Worm (Caenorhabditis elegans) whole organism, L1 larva: ENCODE measurements around the gene rhi-1.

Experiments
- Y116A8C.19 ChIP-seq: sonication (generic microtip); optimal IDR thresholded peaks from 2 replicates; lab custom pipeline; 2016; ENCODE audit warnings: missing compliant biosample characterization, missing genetic modification characterization, borderline replicate concordance
- aly-2 ChIP-seq: fragments of 150-350 bp; optimal IDR thresholded peaks from 2 replicates; lab custom pipeline; 2014; ENCODE audit warnings: missing biosample characterization, missing genetic modification characterization
- blmp-1 ChIP-seq: fragments of 150-350 bp; optimal IDR thresholded peaks from 2 replicates; lab custom pipeline; 2014; ENCODE audit warnings: missing biosample characterization, missing genetic modification characterization
- ceh-63 ChIP-seq: fragments of 200-800 bp; sonication (Bioruptor generic); optimal IDR thresholded peaks from 2 replicates; lab custom pipeline; 2018; ENCODE audit warnings: mild to moderate bottlenecking, missing genetic modification characterization, missing compliant biosample characterization
- ceh-90 ChIP-seq: sonication (generic microtip); optimal IDR thresholded peaks from 2 replicates; lab custom pipeline; 2016; ENCODE audit warnings: missing genetic modification characterization, missing compliant biosample characterization
- ces-1 ChIP-seq: fragments of 150-350 bp; optimal IDR thresholded peaks from 2 replicates; lab custom pipeline; 2014; ENCODE audit warnings: missing biosample characterization, missing genetic modification reagents, missing genetic modification characterization
- dsc-1 ChIP-seq: sonication (generic microtip); optimal IDR thresholded peaks from 2 replicates; lab custom pipeline; 2016; ENCODE audit warnings: mild to moderate bottlenecking, missing genetic modification characterization, missing compliant biosample characterization
- efl-1 ChIP-seq, 4 experiments: fragments of 150-350 bp; optimal IDR thresholded peaks in 3 of 4; peaks in 1 of 4; 1 replicate in 1 of 4; 2 replicates in 3 of 4; lab custom pipeline; 2014; ENCODE audit warnings: missing biosample characterization in 2 of 4, missing genetic modification characterization in 2 of 4, missing genetic modification reagents in 2 of 4
- efl-3 ChIP-seq: fragments of 200-800 bp; sonication (Bioruptor generic); optimal IDR thresholded peaks from 2 replicates; lab custom pipeline; 2018; ENCODE audit warnings: mild to moderate bottlenecking, missing genetic modification characterization, missing compliant biosample characterization
- egl-27 ChIP-seq, 2 experiments: fragments of 150-350 bp in 1 of 2; sonication (generic microtip); optimal IDR thresholded peaks; 3 replicates each; lab custom pipeline; 2017 to 2018; ENCODE audit warnings: missing biosample characterization in 2 of 2, missing genetic modification characterization in 2 of 2, missing genetic modification reagents in 2 of 2
- elt-2 ChIP-seq: sonication (generic microtip); optimal IDR thresholded peaks from 2 replicates; lab custom pipeline; 2016; ENCODE audit warnings: missing genetic modification characterization, mild to moderate bottlenecking, inconsistent platforms, missing compliant biosample characterization, missing genetic modification reagents
- elt-3 ChIP-seq, 6 experiments: fragments of 150-350 bp in 1 of 6; sonication (generic microtip); optimal IDR thresholded peaks; 2 replicates each; lab custom pipeline; 2017 to 2018; ENCODE audit warnings: missing biosample characterization in 6 of 6, missing genetic modification characterization in 6 of 6, inconsistent platforms in 1 of 6
- fkh-10 ChIP-seq: sonication (generic microtip); optimal IDR thresholded peaks from 2 replicates; lab custom pipeline; 2017; ENCODE audit warnings: missing biosample characterization, missing genetic modification reagents, missing genetic modification characterization
- fkh-4 ChIP-seq: sonication (generic microtip); optimal IDR thresholded peaks from 2 replicates; lab custom pipeline; 2016; ENCODE audit warnings: missing compliant biosample characterization, missing genetic modification characterization, borderline replicate concordance
- grh-1 ChIP-seq: fragments of 200-800 bp; sonication (Bioruptor generic); IDR thresholded peaks from 2 replicates; pipeline ENCODE4 v1.3.6; 2022; ENCODE audit warnings: missing genetic modification reagents, missing genetic modification characterization, missing compliant biosample characterization
- lin-14 ChIP-seq: fragments of 200-800 bp; sonication (Bioruptor generic); optimal IDR thresholded peaks from 2 replicates; lab custom pipeline; 2018; ENCODE audit warnings: mild to moderate bottlenecking, missing genetic modification characterization, moderate library complexity, missing compliant biosample characterization
- lin-35 ChIP-seq, 2 experiments: fragments of 150-350 bp; optimal IDR thresholded peaks; 2 replicates each; lab custom pipeline; 2014; ENCODE audit warnings: missing biosample characterization in 2 of 2, missing genetic modification characterization in 2 of 2, missing genetic modification reagents in 2 of 2
- lir-3 ChIP-seq: sonication (generic microtip); optimal IDR thresholded peaks from 2 replicates; lab custom pipeline; 2016; ENCODE audit warnings: mild to moderate bottlenecking, missing genetic modification characterization, moderate library complexity, missing compliant biosample characterization; ENCODE audit not compliant: poor library complexity
- mdl-1 ChIP-seq, 2 experiments: fragments of 150-350 bp; optimal IDR thresholded peaks; 2 replicates each; lab custom pipeline; 2014 to 2017; ENCODE audit warnings: missing biosample characterization in 2 of 2, missing genetic modification characterization in 2 of 2, inconsistent platforms in 1 of 2
- mep-1 ChIP-seq: fragments of 150-350 bp; optimal IDR thresholded peaks from 2 replicates; lab custom pipeline; 2014; ENCODE audit warnings: missing biosample characterization, missing genetic modification characterization
- nhr-20 ChIP-seq: sonication (generic microtip); optimal IDR thresholded peaks from 2 replicates; lab custom pipeline; 2016; ENCODE audit warnings: mild to moderate bottlenecking, missing genetic modification characterization, missing compliant biosample characterization
- nhr-28 ChIP-seq: fragments of 150-350 bp; optimal IDR thresholded peaks from 2 replicates; lab custom pipeline; 2014; ENCODE audit warnings: missing biosample characterization, missing genetic modification characterization
- nhr-71 ChIP-seq: sonication (generic microtip); optimal IDR thresholded peaks from 2 replicates; lab custom pipeline; 2016; ENCODE audit warnings: mild to moderate bottlenecking, missing genetic modification characterization, moderate library complexity, missing compliant biosample characterization
- nhr-76 ChIP-seq: sonication (generic microtip); optimal IDR thresholded peaks from 2 replicates; lab custom pipeline; 2017; ENCODE audit warnings: missing biosample characterization, missing genetic modification characterization
- nhr-77 ChIP-seq: fragments of 150-350 bp; optimal IDR thresholded peaks from 2 replicates; lab custom pipeline; 2014; ENCODE audit warnings: missing biosample characterization, missing genetic modification characterization
- nhr-84 ChIP-seq: sonication (generic microtip); optimal IDR thresholded peaks from 2 replicates; lab custom pipeline; 2017; ENCODE audit warnings: missing biosample characterization, missing genetic modification characterization
- nhr-85 ChIP-seq: sonication (generic microtip); peaks from one replicate; lab custom pipeline; 2016; ENCODE audit warnings: missing genetic modification characterization, inconsistent platforms, missing compliant biosample characterization
- nhr-90 ChIP-seq: sonication (generic microtip); optimal IDR thresholded peaks from 2 replicates; lab custom pipeline; 2016; ENCODE audit warnings: mild to moderate bottlenecking, missing genetic modification characterization, missing compliant biosample characterization; ENCODE audit not compliant: poor library complexity
- pag-3 ChIP-seq: sonication (generic microtip); optimal IDR thresholded peaks from 2 replicates; lab custom pipeline; 2017; ENCODE audit warnings: missing genetic modification characterization, mild to moderate bottlenecking, missing compliant biosample characterization, antibody characterized with exemption, borderline replicate concordance; ENCODE audit not compliant: insufficient read depth
- pax-3 ChIP-seq: fragments of 200-800 bp; sonication (Bioruptor generic); optimal IDR thresholded peaks from 2 replicates; lab custom pipeline; 2018; ENCODE audit warnings: mild to moderate bottlenecking, missing genetic modification characterization, moderate library complexity, missing compliant biosample characterization
- sptf-1 ChIP-seq: fragments of 150-350 bp; optimal IDR thresholded peaks from 2 replicates; lab custom pipeline; 2014; ENCODE audit warnings: missing biosample characterization, missing genetic modification characterization
- sup-37 ChIP-seq: fragments of 200-800 bp; sonication (Bioruptor generic); optimal IDR thresholded peaks from 2 replicates; lab custom pipeline; 2018; ENCODE audit warnings: mild to moderate bottlenecking, missing genetic modification characterization, missing compliant biosample characterization
- swsn-7 ChIP-seq: sonication (generic microtip); optimal IDR thresholded peaks from 2 replicates; lab custom pipeline; 2016; ENCODE audit warnings: missing genetic modification characterization, missing compliant biosample characterization
- unc-130 ChIP-seq: fragments of 150-350 bp; optimal IDR thresholded peaks from 2 replicates; lab custom pipeline; 2017; ENCODE audit warnings: missing biosample characterization, missing genetic modification characterization, inconsistent platforms
- unc-30 ChIP-seq: sonication (generic microtip); optimal IDR thresholded peaks from 2 replicates; lab custom pipeline; 2017; ENCODE audit warnings: missing biosample characterization, missing genetic modification characterization
- unc-62 ChIP-seq: fragments of 150-350 bp; optimal IDR thresholded peaks from 2 replicates; lab custom pipeline; 2014; ENCODE audit warnings: missing biosample characterization, missing genetic modification reagents, missing genetic modification characterization
- unc-86 ChIP-seq: sonication (generic microtip); optimal IDR thresholded peaks from 2 replicates; lab custom pipeline; 2016; ENCODE audit warnings: missing genetic modification characterization, missing compliant biosample characterization
- vab-15 ChIP-seq: sonication (generic microtip); optimal IDR thresholded peaks from 2 replicates; lab custom pipeline; 2017; ENCODE audit warnings: missing genotype, mild to moderate bottlenecking, missing genetic modification characterization, missing compliant biosample characterization
- xbp-1 ChIP-seq: sonication (generic microtip); optimal IDR thresholded peaks from 2 replicates; lab custom pipeline; 2016; ENCODE audit warnings: missing genetic modification characterization, missing compliant biosample characterization
- zag-1 ChIP-seq: fragments of 150-350 bp; optimal IDR thresholded peaks from 2 replicates; lab custom pipeline; 2014; ENCODE audit warnings: missing biosample characterization, missing genetic modification characterization
- ztf-4 ChIP-seq: fragments of 150-350 bp; optimal IDR thresholded peaks from 2 replicates; lab custom pipeline; 2014; ENCODE audit warnings: missing biosample characterization, missing genetic modification characterization

rhi-1 gene

DNA sequence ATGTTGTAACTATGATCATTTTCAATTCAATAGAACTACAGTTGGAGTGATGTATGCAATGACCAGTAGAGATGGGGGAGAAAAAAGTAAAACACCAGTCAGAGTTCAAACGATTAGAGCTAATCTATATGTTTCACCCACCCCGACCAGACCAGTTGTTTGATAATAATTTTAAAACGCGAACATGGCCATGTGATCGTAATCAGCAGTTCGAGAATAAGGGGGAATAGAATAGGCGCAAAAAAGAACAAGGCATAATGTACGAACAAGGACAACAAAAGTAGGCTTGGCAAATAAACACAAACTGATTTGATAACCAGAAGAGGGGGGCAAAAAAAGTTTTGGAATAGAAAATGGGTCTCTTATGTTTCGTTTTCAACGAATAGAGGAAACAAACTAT, 10.2 kb upstream of the rhi-1 start:
- peak; percentile 43 for TF ChIP-seq nhr-90
- peak in 1 of 2 experiments; percentile 48 for TF ChIP-seq lin-35 (GFP tag; optimal IDR thresholded peaks at IDR 0.05; lab: Kevin White, UChicago)
- no peak for TF ChIP-seq efl-1 (optimal IDR thresholded peaks at IDR 0.05; lab: Kevin White, UChicago)
- TF ChIP-seq efl-1 (GFP tag; optimal IDR thresholded peaks at IDR 0.05 in 1 of 2; lab: Kevin White, UChicago) = peak in 1 of 2 experiments; percentile 88
- TF ChIP-seq fkh-10 (GFP tag; lab: Kevin White, UChicago) = no peak
- TF ChIP-seq mep-1 (tag; lab: Kevin White, UChicago) = peak; percentile 1
- no peak for TF ChIP-seq ztf-4
- no peak for TF ChIP-seq egl-27 (tag; optimal IDR thresholded peaks at IDR 0.05; lab: Kevin White, UChicago)
- peak; percentile 33 for TF ChIP-seq nhr-20 (tag; lab: Kevin White, UChicago)
- TF ChIP-seq elt-2 = peak; percentile 51
- peak in 1 of 6 experiments; percentile 19 for TF ChIP-seq elt-3 (tag; optimal IDR thresholded peaks at IDR 0.05; lab: Kevin White, UChicago)
- no peak for TF ChIP-seq efl-3 (GFP tag; lab: Kevin White, UChicago)

DNA sequence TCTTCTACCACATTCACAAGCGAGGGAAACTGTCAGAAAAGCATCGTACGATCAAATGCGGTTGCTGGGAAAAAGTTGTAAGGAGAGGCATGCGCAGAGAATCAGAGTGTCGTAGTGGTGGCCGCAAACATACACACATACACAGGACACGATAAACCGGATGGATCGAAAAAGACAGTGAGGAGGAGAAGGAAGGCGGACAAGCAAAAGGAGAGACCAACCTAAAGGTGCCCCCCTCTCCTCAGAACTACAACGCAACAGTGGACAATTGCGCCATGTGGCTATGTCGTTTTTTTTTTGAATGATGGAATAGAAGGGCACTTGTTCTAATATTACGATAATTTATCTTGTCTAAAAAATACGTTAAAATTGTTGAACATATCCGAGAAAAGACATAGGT, 9.8 kb upstream of the rhi-1 start:
- TF ChIP-seq xbp-1 (tag; lab: Kevin White, UChicago) = peak; percentile 5
- TF ChIP-seq grh-1 (GFP tag; lab: Robert Waterston, UW) = no peak
- TF ChIP-seq efl-1 (optimal IDR thresholded peaks at IDR 0.05; lab: Kevin White, UChicago) = no peak
- peak in 1 of 2 experiments; percentile 80 for TF ChIP-seq efl-1 (GFP tag; optimal IDR thresholded peaks at IDR 0.05 in 1 of 2; lab: Kevin White, UChicago)
- TF ChIP-seq ceh-90 (tag; lab: Kevin White, UChicago) = no peak
- TF ChIP-seq sptf-1 (tag; lab: Kevin White, UChicago) = no peak
- no peak for TF ChIP-seq nhr-71 (tag; lab: Kevin White, UChicago)
- TF ChIP-seq fkh-4 (tag; lab: Kevin White, UChicago) = no peak
- TF ChIP-seq nhr-85 (tag; lab: Kevin White, UChicago) = peak; percentile 82
- no peak for TF ChIP-seq ceh-63 (GFP tag; lab: Kevin White, UChicago)
- TF ChIP-seq pax-3 (tag; lab: Kevin White, UChicago) = no peak
- TF ChIP-seq blmp-1 = peak; percentile 60
- TF ChIP-seq lin-14 (GFP tag; lab: Kevin White, UChicago) = peak; percentile 45
- TF ChIP-seq vab-15 (tag; lab: Kevin White, UChicago) = no peak
- no peak for TF ChIP-seq unc-130 (tag; lab: Kevin White, UChicago)
- TF ChIP-seq zag-1 = no peak
- TF ChIP-seq unc-62 (GFP tag; lab: Kevin White, UChicago) = no peak
- TF ChIP-seq unc-86 (tag; lab: Kevin White, UChicago) = no peak
- TF ChIP-seq fkh-10 (GFP tag; lab: Kevin White, UChicago) = no peak
- no peak for TF ChIP-seq nhr-90
- TF ChIP-seq mdl-1 (tag; optimal IDR thresholded peaks at IDR 0.05; lab: Kevin White, UChicago) = peak in 1 of 2 experiments; percentile 13
- TF ChIP-seq egl-27 (tag; optimal IDR thresholded peaks at IDR 0.05; lab: Kevin White, UChicago) = no peak
- TF ChIP-seq Y116A8C.19 (tag; lab: Kevin White, UChicago) = no peak
- TF ChIP-seq nhr-76 = no peak

DNA sequence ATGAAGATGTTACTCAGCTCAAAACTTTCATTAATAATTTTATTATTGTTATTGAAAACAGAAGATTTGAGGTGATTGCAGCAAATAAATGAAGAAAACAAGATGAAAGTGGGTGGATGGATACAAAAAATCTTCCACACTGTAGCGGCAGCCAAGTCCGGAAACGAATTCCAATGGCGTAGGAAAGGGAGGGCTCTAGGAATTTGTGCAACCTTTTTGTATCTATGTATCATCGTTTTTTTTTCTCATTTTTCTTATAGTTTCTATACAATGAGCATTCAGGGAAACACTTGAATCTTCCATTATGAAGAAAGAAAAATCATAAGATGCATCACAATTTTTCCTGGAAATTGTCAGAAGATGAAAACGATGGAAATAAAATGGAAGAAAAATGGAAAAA, 7.8 kb upstream of the rhi-1 start:
- no peak for TF ChIP-seq vab-15 (tag; lab: Kevin White, UChicago)
- no peak for TF ChIP-seq grh-1 (GFP tag; lab: Robert Waterston, UW)
- TF ChIP-seq sup-37 (GFP tag; lab: Kevin White, UChicago) = no peak
- TF ChIP-seq nhr-77 (tag; lab: Kevin White, UChicago) = no peak
- TF ChIP-seq dsc-1 (tag; lab: Kevin White, UChicago) = no peak
- TF ChIP-seq pag-3 (tag; lab: Kevin White, UChicago) = no peak
- no peak for TF ChIP-seq aly-2 (tag; lab: Kevin White, UChicago)
- TF ChIP-seq nhr-84 (tag; lab: Kevin White, UChicago) = no peak
- no peak for TF ChIP-seq lir-3
- TF ChIP-seq swsn-7 (tag; lab: Kevin White, UChicago) = no peak
- TF ChIP-seq ces-1 = no peak
- TF ChIP-seq nhr-71 (tag; lab: Kevin White, UChicago) = no peak
- no peak for TF ChIP-seq nhr-28 (tag; lab: Kevin White, UChicago)
- TF ChIP-seq unc-30 = no peak
- no peak for TF ChIP-seq nhr-90
- TF ChIP-seq, all 84 proteins: peak for 0
